Fruit fly (Drosophila melanogaster) whole organism, embryonic: Measurements from ENCODE around the gene CG3078.

Experiments used
- Adf1 ChIP-seq: fragments of 200-800 bp; sonication (Bioruptor generic); IDR thresholded peaks from 2 replicates; pipeline ENCODE4 v1.3.6; 2022; ENCODE audit warnings: missing biosample characterization, missing genetic modification characterization
- Antp ChIP-seq: fragments of 200-800 bp; sonication (Bioruptor generic); optimal IDR thresholded peaks from 3 replicates; lab custom pipeline; 2016; ENCODE audit warnings: missing biosample characterization, missing genetic modification characterization
- Asciz ChIP-seq: fragments of 200-800 bp; sonication (Bioruptor generic); optimal IDR thresholded peaks from 2 replicates; lab custom pipeline; 2017; ENCODE audit warnings: missing biosample characterization, mild to moderate bottlenecking, missing genetic modification characterization, missing genetic modification reagents
- BEAF-32 ChIP-seq: fragments of 200-800 bp; sonication (Bioruptor generic); optimal IDR thresholded peaks from 3 replicates; lab custom pipeline; 2017; ENCODE audit warnings: missing biosample characterization, missing genetic modification characterization, mild to moderate bottlenecking, moderate library complexity, missing genetic modification reagents
- CG10431 ChIP-seq: fragments of 200-800 bp; sonication (Bioruptor generic); optimal IDR thresholded peaks from 3 replicates; lab custom pipeline; 2018; ENCODE audit warnings: missing biosample characterization, mild to moderate bottlenecking, missing genetic modification characterization
- CG10959 ChIP-seq: fragments of 200-800 bp; sonication (Bioruptor generic); IDR thresholded peaks from 2 replicates; pipeline ENCODE4 v1.3.6; 2022; ENCODE audit warnings: missing biosample characterization, missing genetic modification characterization
- CG11456 ChIP-seq: fragments of 200-800 bp; sonication (Bioruptor generic); IDR thresholded peaks from 3 replicates; pipeline ENCODE4 v1.3.6; 2022; ENCODE audit warnings: missing biosample characterization, missing genetic modification characterization
- CG11696 ChIP-seq: fragments of 200-800 bp; sonication (Bioruptor generic); IDR thresholded peaks from 2 replicates; pipeline ENCODE4 v1.3.6; 2022; ENCODE audit warnings: missing biosample characterization, missing genetic modification characterization
- CG13775 ChIP-seq: fragments of 200-800 bp; sonication (Bioruptor generic); optimal IDR thresholded peaks from 3 replicates; lab custom pipeline; 2017; ENCODE audit warnings: missing biosample characterization, mild to moderate bottlenecking, missing genetic modification characterization
- CG14050 ChIP-seq: fragments of 200-800 bp; sonication (Bioruptor generic); IDR thresholded peaks from 3 replicates; pipeline ENCODE4 v1.3.6; 2022; ENCODE audit warnings: missing biosample characterization, missing genetic modification characterization
- CG14710 ChIP-seq: fragments of 200-800 bp; sonication (Bioruptor generic); optimal IDR thresholded peaks from 3 replicates; lab custom pipeline; 2019; ENCODE audit warnings: missing biosample characterization, mild to moderate bottlenecking, missing genetic modification characterization, moderate library complexity
- CG1602 ChIP-seq: fragments of 200-800 bp; sonication (Bioruptor generic); optimal IDR thresholded peaks from 3 replicates; lab custom pipeline; 2016; ENCODE audit warnings: missing biosample characterization, missing genetic modification characterization
- CG17328 ChIP-seq: fragments of 200-800 bp; sonication (Bioruptor generic); IDR thresholded peaks from 2 replicates; pipeline ENCODE4 v1.3.6; 2022; ENCODE audit warnings: missing biosample characterization, missing genetic modification characterization
- CG1792 ChIP-seq: fragments of 200-800 bp; sonication (Bioruptor generic); optimal IDR thresholded peaks from 2 replicates; lab custom pipeline; 2016; ENCODE audit warnings: missing biosample characterization, missing genetic modification characterization
- CG18262 ChIP-seq: fragments of 200-800 bp; optimal IDR thresholded peaks from 3 replicates; lab custom pipeline; 2019; ENCODE audit warnings: missing biosample characterization, mild to moderate bottlenecking, missing genetic modification characterization, moderate library complexity
- CG18599 ChIP-seq: fragments of 200-800 bp; sonication (Bioruptor generic); optimal IDR thresholded peaks from 3 replicates; lab custom pipeline; 2017; ENCODE audit warnings: missing biosample characterization, missing genetic modification characterization, mild to moderate bottlenecking, moderate library complexity, missing genetic modification reagents
- CG2889 ChIP-seq: fragments of 200-800 bp; sonication (Bioruptor generic); IDR thresholded peaks from 3 replicates; pipeline ENCODE4 v1.3.6; 2022; ENCODE audit warnings: missing biosample characterization, missing genetic modification characterization
- CG30403 ChIP-seq: fragments of 200-800 bp; sonication (Bioruptor generic); optimal IDR thresholded peaks from 3 replicates; lab custom pipeline; 2016; ENCODE audit warnings: missing biosample characterization, missing genetic modification characterization
- CG31224 ChIP-seq: fragments of 200-800 bp; sonication (Bioruptor generic); IDR thresholded peaks from 2 replicates; pipeline ENCODE4 v1.3.6; 2022; ENCODE audit warnings: missing biosample characterization, missing genetic modification characterization
- CG34224 ChIP-seq: fragments of 200-800 bp; sonication (Bioruptor generic); IDR thresholded peaks from 3 replicates; pipeline ENCODE4 v1.3.6; 2022; ENCODE audit warnings: missing biosample characterization, missing genetic modification characterization; ENCODE audit not compliant: partially characterized antibody
- CG4282 ChIP-seq: fragments of 200-800 bp; sonication (Bioruptor generic); optimal IDR thresholded peaks from 2 replicates; lab custom pipeline; 2016; ENCODE audit warnings: missing biosample characterization, missing genetic modification characterization
- CG6689 ChIP-seq: fragments of 200-800 bp; sonication (Bioruptor generic); IDR thresholded peaks from 2 replicates; pipeline ENCODE4 v1.3.6; 2022; ENCODE audit warnings: missing biosample characterization, missing genetic modification characterization
- CG6791 ChIP-seq: fragments of 200-800 bp; sonication (Bioruptor generic); IDR thresholded peaks from 3 replicates; pipeline ENCODE4 v1.3.6; 2022; ENCODE audit warnings: missing biosample characterization, missing genetic modification characterization; ENCODE audit not compliant: partially characterized antibody
- CG7839 ChIP-seq: fragments of 200-800 bp; sonication (Bioruptor generic); optimal IDR thresholded peaks from 3 replicates; lab custom pipeline; 2018; ENCODE audit warnings: missing biosample characterization, mild to moderate bottlenecking, missing genetic modification characterization, moderate library complexity
- CG8388 ChIP-seq: fragments of 200-800 bp; sonication (Bioruptor generic); optimal IDR thresholded peaks from 2 replicates; lab custom pipeline; 2019; ENCODE audit warnings: missing biosample characterization, mild to moderate bottlenecking, missing genetic modification characterization, moderate library complexity
- Chrac-16 ChIP-seq: fragments of 200-800 bp; sonication (Bioruptor generic); optimal IDR thresholded peaks from 3 replicates; lab custom pipeline; 2016; ENCODE audit warnings: missing biosample characterization, missing genetic modification characterization
- Dbx ChIP-seq: fragments of 200-800 bp; sonication (Bioruptor generic); IDR thresholded peaks from 3 replicates; pipeline ENCODE4 v1.3.6; 2022; ENCODE audit warnings: missing biosample characterization, missing genetic modification characterization
- Dip2 ChIP-seq: fragments of 200-800 bp; sonication (Bioruptor generic); IDR thresholded peaks from 2 replicates; pipeline ENCODE4 v1.3.6; 2022; ENCODE audit warnings: missing biosample characterization, missing genetic modification characterization
- Doc3 ChIP-seq: fragments of 200-800 bp; sonication (Bioruptor generic); IDR thresholded peaks from 3 replicates; pipeline ENCODE4 v1.3.6; 2022; ENCODE audit warnings: missing biosample characterization, missing genetic modification characterization; ENCODE audit not compliant: partially characterized antibody
- E2f2 ChIP-seq: fragments of 200-800 bp; sonication (Bioruptor generic); IDR thresholded peaks from 2 replicates; pipeline ENCODE4 v1.3.6; 2022; ENCODE audit warnings: missing biosample characterization, missing genetic modification characterization
- ERR ChIP-seq: fragments of 200-800 bp; sonication (Bioruptor generic); optimal IDR thresholded peaks from 2 replicates; lab custom pipeline; 2016; ENCODE audit warnings: missing biosample characterization, missing genetic modification characterization
- GATAe ChIP-seq: fragments of 200-800 bp; sonication (Bioruptor generic); conservative IDR thresholded peaks from 2 replicates; pipeline ENCODE4 v1.3.6; 2022; ENCODE audit warnings: missing biosample characterization, missing genetic modification characterization
- HLHmδ ChIP-seq: fragments of 200-800 bp; sonication (Bioruptor generic); optimal IDR thresholded peaks from 2 replicates; lab custom pipeline; 2018; ENCODE audit warnings: missing biosample characterization, mild to moderate bottlenecking, missing genetic modification characterization, moderate library complexity
- HmgZ ChIP-seq: fragments of 200-800 bp; sonication (Bioruptor generic); optimal IDR thresholded peaks from 2 replicates; lab custom pipeline; 2018; ENCODE audit warnings: missing biosample characterization, mild to moderate bottlenecking, missing genetic modification characterization
- Hr3 ChIP-seq: fragments of 200-800 bp; sonication (Bioruptor generic); optimal IDR thresholded peaks from 3 replicates; lab custom pipeline; 2016; ENCODE audit warnings: missing biosample characterization, missing genetic modification characterization
- Max ChIP-seq: fragments of 200-800 bp; sonication (Bioruptor generic); optimal IDR thresholded peaks from 2 replicates; lab custom pipeline; 2016; ENCODE audit warnings: missing biosample characterization, mild to moderate bottlenecking, missing genetic modification characterization
- Rx ChIP-seq: fragments of 200-800 bp; sonication (Bioruptor generic); IDR thresholded peaks from 2 replicates; pipeline ENCODE4 v1.3.6; 2022; ENCODE audit warnings: missing biosample characterization, missing genetic modification characterization
- Sry-δ ChIP-seq: fragments of 200-800 bp; sonication (Bioruptor generic); optimal IDR thresholded peaks from 2 replicates; lab custom pipeline; 2016; ENCODE audit warnings: missing biosample characterization, missing genetic modification characterization
- Tbp ChIP-seq: fragments of >200 bp; optimal IDR thresholded peaks from 2 replicates; lab custom pipeline; 2018; ENCODE audit warnings: missing biosample characterization, missing genetic modification characterization
- Xrp1 ChIP-seq: fragments of 200-800 bp; sonication (Bioruptor generic); IDR thresholded peaks from 2 replicates; pipeline ENCODE4 v1.3.6; 2022; ENCODE audit warnings: missing biosample characterization, missing genetic modification characterization
- btn ChIP-seq: fragments of 200-800 bp; sonication (Bioruptor generic); optimal IDR thresholded peaks from 2 replicates; lab custom pipeline; 2016; ENCODE audit warnings: missing biosample characterization, missing genetic modification characterization
- dysf ChIP-seq: fragments of 200-800 bp; sonication (Bioruptor generic); IDR thresholded peaks from 3 replicates; pipeline ENCODE4 v1.3.6; 2022; ENCODE audit warnings: missing biosample characterization, missing genetic modification characterization
- gcm2 ChIP-seq: fragments of 200-800 bp; sonication (Bioruptor generic); optimal IDR thresholded peaks from 2 replicates; lab custom pipeline; 2016; ENCODE audit warnings: missing biosample characterization, missing genetic modification characterization
- insv ChIP-seq, 2 experiments: fragments of 200-800 bp; sonication (Bioruptor generic); optimal IDR thresholded peaks; 3 replicates each; lab custom pipeline; 2016 to 2018; ENCODE audit warnings: missing biosample characterization in 2 of 2, missing genetic modification characterization in 2 of 2
- nau ChIP-seq: fragments of 200-800 bp; sonication (Bioruptor generic); optimal IDR thresholded peaks from 3 replicates; lab custom pipeline; 2017; ENCODE audit warnings: missing biosample characterization, mild to moderate bottlenecking, missing genetic modification characterization, missing genetic modification reagents
- rib ChIP-seq: fragments of 200-800 bp; sonication (Bioruptor generic); IDR thresholded peaks from 2 replicates; pipeline ENCODE4 v1.3.6; 2022; ENCODE audit warnings: missing biosample characterization, missing genetic modification characterization
- schlank ChIP-seq: fragments of 200-800 bp; sonication (Bioruptor generic); optimal IDR thresholded peaks from 2 replicates; lab custom pipeline; 2018; ENCODE audit warnings: missing biosample characterization, mild to moderate bottlenecking, missing genetic modification characterization
- slp2 ChIP-seq: fragments of 200-800 bp; sonication (Bioruptor generic); optimal IDR thresholded peaks from 2 replicates; lab custom pipeline; 2016; ENCODE audit warnings: missing biosample characterization, missing genetic modification characterization
- tap ChIP-seq: fragments of 200-800 bp; optimal IDR thresholded peaks from 3 replicates; lab custom pipeline; 2019; ENCODE audit warnings: missing biosample characterization, mild to moderate bottlenecking, missing genetic modification characterization, moderate library complexity
- tup ChIP-seq: fragments of 200-800 bp; sonication (Bioruptor generic); optimal IDR thresholded peaks from 2 replicates; lab custom pipeline; 2016; ENCODE audit warnings: missing biosample characterization, mild to moderate bottlenecking, missing genetic modification characterization, moderate library complexity
- zen ChIP-seq: fragments of 200-800 bp; sonication (Bioruptor generic); optimal IDR thresholded peaks from 3 replicates; lab custom pipeline; 2018; ENCODE audit warnings: missing biosample characterization, mild to moderate bottlenecking, missing genetic modification characterization, moderate library complexity
- zen2 ChIP-seq: fragments of 200-800 bp; sonication (Bioruptor generic); IDR thresholded peaks from 3 replicates; pipeline ENCODE4 v1.3.6; 2022; ENCODE audit warnings: missing biosample characterization, missing genetic modification characterization; ENCODE audit not compliant: partially characterized antibody

The CG3078 gene

dm6 chrX:2274704-2275199, 15.1 kb upstream of the CG3078 start, which contains the start of gene Grp170 (continued):
- no peak for TF ChIP-seq dysf (GFP tag; lab: Robert Waterston, UW)
- no peak for TF ChIP-seq CG14050 (GFP tag; lab: Robert Waterston, UW)
- no peak for TF ChIP-seq CG17328 (GFP tag; lab: Robert Waterston, UW)
- peak; percentile 63 for TF ChIP-seq Adf1 (GFP tag; lab: Robert Waterston, UW)
- TF ChIP-seq CG7839 = no peak
- TF ChIP-seq Rx (GFP tag; lab: Robert Waterston, UW) = no peak
- no peak for TF ChIP-seq CG10959
- no peak for TF ChIP-seq CG13775 (GFP tag; lab: Kevin White, UChicago)
- no peak for TF ChIP-seq slp2 (GFP tag; lab: Kevin White, UChicago)
- peak; percentile 95 for TF ChIP-seq CG6791 (GFP tag; lab: Robert Waterston, UW)
- no peak for TF ChIP-seq Hr3 (GFP tag; lab: Kevin White, UChicago)
- TF ChIP-seq CG6689 (GFP tag; lab: Robert Waterston, UW) = no peak
- no peak for TF ChIP-seq CG30403 (GFP tag; lab: Kevin White, UChicago)
- TF ChIP-seq HLHmδ (GFP tag; lab: Kevin White, UChicago) = no peak
- no peak for TF ChIP-seq insv (GFP tag; optimal IDR thresholded peaks at IDR 0.05; lab: Kevin White, UChicago)
- TF ChIP-seq tap (tag; lab: Kevin White, UChicago) = no peak
- peak; percentile 98 for TF ChIP-seq E2f2 (GFP tag; lab: Robert Waterston, UW)
- no peak for TF ChIP-seq nau (GFP tag; lab: Kevin White, UChicago)
- peak; percentile 79 for TF ChIP-seq CG34224 (GFP tag; lab: Robert Waterston, UW)
- TF ChIP-seq ERR (GFP tag; lab: Kevin White, UChicago) = no peak
- no peak for TF ChIP-seq Antp (GFP tag; lab: Kevin White, UChicago)
- no peak for TF ChIP-seq CG4282
- TF ChIP-seq gcm2 (GFP tag; lab: Kevin White, UChicago) = no peak
- TF ChIP-seq GATAe (GFP tag; lab: Robert Waterston, UW) = no peak
- no peak for TF ChIP-seq btn (GFP tag; lab: Kevin White, UChicago)
- TF ChIP-seq zen2 (GFP tag; lab: Robert Waterston, UW) = peak; percentile 76
- TF ChIP-seq CG10431 = peak; percentile 8
- no peak for TF ChIP-seq Dip2 (GFP tag; lab: Robert Waterston, UW)
- no peak for TF ChIP-seq Xrp1 (GFP tag; lab: Robert Waterston, UW)
- TF ChIP-seq Tbp (GFP tag; lab: Kevin White, UChicago) = no peak
- TF ChIP-seq Sry-δ (GFP tag; lab: Kevin White, UChicago) = peak; percentile 84
- no peak for TF ChIP-seq Asciz
- TF ChIP-seq CG18599 (GFP tag; lab: Kevin White, UChicago) = no peak
- no peak for TF ChIP-seq CG11456 (GFP tag; lab: Robert Waterston, UW)
- TF ChIP-seq Dbx = no peak
- TF ChIP-seq HmgZ (tag; lab: Kevin White, UChicago) = peak; percentile 25
- no peak for TF ChIP-seq CG18262
- TF ChIP-seq Chrac-16 (GFP tag; lab: Kevin White, UChicago) = no peak
- TF ChIP-seq Max (GFP tag; lab: Kevin White, UChicago) = no peak
- TF ChIP-seq Doc3 (GFP tag; lab: Robert Waterston, UW) = peak; percentile 69
- TF ChIP-seq tup (GFP tag; lab: Kevin White, UChicago) = no peak
- TF ChIP-seq CG31224 (GFP tag; lab: Robert Waterston, UW) = no peak
- peak; percentile 91 for TF ChIP-seq BEAF-32 (GFP tag; lab: Kevin White, UChicago)
- TF ChIP-seq CG8388 = no peak
- TF ChIP-seq zen (tag; lab: Kevin White, UChicago) = no peak
- TF ChIP-seq schlank (tag; lab: Kevin White, UChicago) = no peak
- no peak for TF ChIP-seq CG1602 (GFP tag; lab: Kevin White, UChicago)
- TF ChIP-seq CG2889 (GFP tag; lab: Robert Waterston, UW) = no peak
- no peak for TF ChIP-seq CG1792
- TF ChIP-seq rib (GFP tag; lab: Robert Waterston, UW) = no peak
- TF ChIP-seq CG14710 (tag; lab: Kevin White, UChicago) = peak; percentile 66
- no peak for TF ChIP-seq CG11696 (GFP tag; lab: Robert Waterston, UW)
